Fruit fly (Drosophila melanogaster): ENCODE results near the gene Usp7.

DNA sequence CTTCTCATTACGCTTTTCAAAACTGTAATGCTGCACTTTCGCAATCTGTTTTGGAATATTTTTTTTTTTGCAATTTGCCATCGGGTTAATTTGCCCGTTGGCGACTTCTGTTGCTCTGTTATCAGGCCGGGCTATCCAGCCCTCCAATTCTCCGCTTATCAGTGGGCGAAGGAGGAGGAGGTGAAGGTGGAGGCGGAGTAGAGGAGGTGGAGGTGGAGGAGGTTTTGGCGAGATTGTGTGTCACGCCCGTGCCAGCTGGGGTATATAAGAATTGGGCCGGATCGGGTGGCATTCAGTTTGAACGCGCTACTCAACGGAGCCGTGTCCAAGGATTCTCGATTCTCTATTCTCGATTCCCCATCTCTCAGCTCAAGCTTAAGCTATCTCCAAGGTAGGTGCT, 14.7 kb downstream of the Usp7 start:
- TF ChIP-seq CG10959 (GFP tag; IDR thresholded peaks at IDR 0.05) (no peak), maf-S (GFP tag; optimal IDR thresholded peaks at IDR 0.05) (no peak), Mes4 (GFP tag; optimal IDR thresholded peaks at IDR 0.05) (no peak), salm (tag; optimal IDR thresholded peaks at IDR 0.05) (no peak), CG6765 (GFP tag; optimal IDR thresholded peaks at IDR 0.05) (no peak)
